Fruit fly (Drosophila melanogaster) whole organism, embryonic: Measurements from ENCODE around the gene Dora.

Source experiments
- Atf-2 ChIP-seq: fragments of 200-800 bp; sonication (Bioruptor generic); optimal IDR thresholded peaks from 2 replicates; lab custom pipeline; 2016; ENCODE audit warnings: missing biosample characterization, missing genetic modification characterization
- Atf6 ChIP-seq: fragments of 200-800 bp; sonication (Bioruptor generic); IDR thresholded peaks from 2 replicates; pipeline ENCODE4 v1.3.6; 2022; ENCODE audit warnings: missing biosample characterization, missing genetic modification characterization
- B-H1 ChIP-seq: fragments of 200-800 bp; sonication (Bioruptor generic); IDR thresholded peaks from 3 replicates; pipeline ENCODE4 v1.3.6; 2022; ENCODE audit warnings: missing biosample characterization, missing genetic modification characterization
- Blimp-1 ChIP-seq: fragments of 200-800 bp; sonication (Bioruptor generic); optimal IDR thresholded peaks from 3 replicates; lab custom pipeline; 2018; ENCODE audit warnings: missing biosample characterization, missing genetic modification characterization, mild to moderate bottlenecking, moderate library complexity, missing genetic modification reagents
- CG10321 ChIP-seq: fragments of 200-800 bp; sonication (Bioruptor generic); IDR thresholded peaks from 2 replicates; pipeline ENCODE4 v1.3.6; 2022; ENCODE audit warnings: missing biosample characterization, missing genetic modification characterization
- CG14014 ChIP-seq: fragments of 200-800 bp; sonication (Bioruptor generic); IDR thresholded peaks from 2 replicates; pipeline ENCODE4 v1.3.6; 2022; ENCODE audit warnings: missing biosample characterization, missing genetic modification characterization
- CG16779 ChIP-seq: fragments of 200-800 bp; sonication (Bioruptor generic); IDR thresholded peaks from 2 replicates; pipeline ENCODE4 v1.3.6; 2022; ENCODE audit warnings: missing biosample characterization, missing genetic modification characterization
- CG16813 ChIP-seq: fragments of 200-800 bp; sonication (Bioruptor generic); IDR thresholded peaks from 3 replicates; pipeline ENCODE4 v1.3.6; 2022; ENCODE audit warnings: missing biosample characterization, missing genetic modification characterization; ENCODE audit not compliant: partially characterized antibody
- CG17328 ChIP-seq: fragments of 200-800 bp; sonication (Bioruptor generic); IDR thresholded peaks from 2 replicates; pipeline ENCODE4 v1.3.6; 2022; ENCODE audit warnings: missing biosample characterization, missing genetic modification characterization
- CG17385 ChIP-seq: fragments of 200-800 bp; sonication (Bioruptor generic); optimal IDR thresholded peaks from 3 replicates; lab custom pipeline; 2018; ENCODE audit warnings: missing biosample characterization, mild to moderate bottlenecking, missing genetic modification characterization
- CG17912 ChIP-seq: fragments of 200-800 bp; sonication (Bioruptor generic); optimal IDR thresholded peaks from 2 replicates; lab custom pipeline; 2018; ENCODE audit warnings: missing biosample characterization, mild to moderate bottlenecking, missing genetic modification characterization
- CG18011 ChIP-seq: fragments of 200-800 bp; sonication (Bioruptor generic); optimal IDR thresholded peaks from 2 replicates; lab custom pipeline; 2017; ENCODE audit warnings: missing biosample characterization, missing genetic modification characterization, mild to moderate bottlenecking, moderate library complexity, missing genotype
- CG31365 ChIP-seq: fragments of 200-800 bp; sonication (Bioruptor generic); optimal IDR thresholded peaks from 2 replicates; lab custom pipeline; 2018; ENCODE audit warnings: missing biosample characterization, mild to moderate bottlenecking, missing genetic modification characterization
- CG33557 ChIP-seq: fragments of 200-800 bp; sonication (Bioruptor generic); optimal IDR thresholded peaks from 2 replicates; lab custom pipeline; 2019; ENCODE audit warnings: missing biosample characterization, mild to moderate bottlenecking, missing genetic modification characterization, moderate library complexity
- CG6765 ChIP-seq: fragments of 200-800 bp; sonication (Bioruptor generic); optimal IDR thresholded peaks from 3 replicates; lab custom pipeline; 2017; ENCODE audit warnings: missing biosample characterization, mild to moderate bottlenecking, missing genetic modification characterization
- CG6791 ChIP-seq: fragments of 200-800 bp; sonication (Bioruptor generic); IDR thresholded peaks from 3 replicates; pipeline ENCODE4 v1.3.6; 2022; ENCODE audit warnings: missing biosample characterization, missing genetic modification characterization; ENCODE audit not compliant: partially characterized antibody
- CG6813 ChIP-seq: fragments of 200-800 bp; sonication (Bioruptor generic); optimal IDR thresholded peaks from 2 replicates; lab custom pipeline; 2017; ENCODE audit warnings: missing biosample characterization, missing genetic modification characterization, mild to moderate bottlenecking, moderate library complexity, missing genetic modification reagents
- CG7987 ChIP-seq: fragments of 200-800 bp; sonication (Bioruptor generic); optimal IDR thresholded peaks from 2 replicates; lab custom pipeline; 2018; ENCODE audit warnings: missing biosample characterization, mild to moderate bottlenecking, missing genetic modification characterization, moderate library complexity
- CG8089 ChIP-seq: fragments of 200-800 bp; sonication (Bioruptor generic); optimal IDR thresholded peaks from 3 replicates; lab custom pipeline; 2016; ENCODE audit warnings: missing biosample characterization, missing genetic modification characterization
- Dfd ChIP-seq, 2 experiments: fragments of >200 bp; optimal IDR thresholded peaks; 2 replicates each; lab custom pipeline; 2017; ENCODE audit warnings: missing biosample characterization in 2 of 2, missing genetic modification characterization in 2 of 2
- Dip3 ChIP-seq: fragments of 200-800 bp; sonication (Bioruptor generic); optimal IDR thresholded peaks from 3 replicates; lab custom pipeline; 2016; ENCODE audit warnings: missing biosample characterization, missing genetic modification characterization
- Doc3 ChIP-seq: fragments of 200-800 bp; sonication (Bioruptor generic); IDR thresholded peaks from 3 replicates; pipeline ENCODE4 v1.3.6; 2022; ENCODE audit warnings: missing biosample characterization, missing genetic modification characterization; ENCODE audit not compliant: partially characterized antibody
- E2f2 ChIP-seq: fragments of 200-800 bp; sonication (Bioruptor generic); IDR thresholded peaks from 2 replicates; pipeline ENCODE4 v1.3.6; 2022; ENCODE audit warnings: missing biosample characterization, missing genetic modification characterization
- Kr ChIP-seq: fragments of 200-800 bp; sonication (Bioruptor generic); optimal IDR thresholded peaks from 2 replicates; lab custom pipeline; 2017; ENCODE audit warnings: missing biosample characterization, mild to moderate bottlenecking, missing genetic modification characterization
- Mrtf ChIP-seq: fragments of 200-800 bp; sonication (Bioruptor generic); IDR thresholded peaks from 3 replicates; pipeline ENCODE4 v1.3.6; 2022; ENCODE audit warnings: missing biosample characterization, missing genetic modification characterization
- Oaz ChIP-seq: fragments of 200-800 bp; sonication (Bioruptor generic); IDR thresholded peaks from 2 replicates; pipeline ENCODE4 v1.3.6; 2022; ENCODE audit warnings: missing biosample characterization, missing genetic modification characterization
- Pdp1 ChIP-seq, 2 experiments: fragments of 200-800 bp; sonication (Bioruptor generic); optimal IDR thresholded peaks; 3 replicates each; lab custom pipeline; 2016; ENCODE audit warnings: missing biosample characterization in 2 of 2, missing genetic modification characterization in 2 of 2, mild to moderate bottlenecking in 1 of 2, moderate library complexity in 1 of 2
- Spps ChIP-seq: fragments of 200-800 bp; sonication (Bioruptor generic); optimal IDR thresholded peaks from 2 replicates; lab custom pipeline; 2018; ENCODE audit warnings: missing biosample characterization, mild to moderate bottlenecking, missing genetic modification characterization
- Taf1 ChIP-seq: fragments of 200-800 bp; sonication (Bioruptor generic); IDR thresholded peaks from 2 replicates; pipeline ENCODE4 v1.3.6; 2022; ENCODE audit warnings: missing biosample characterization, missing genetic modification characterization
- ash1 ChIP-seq: fragments of 200-800 bp; sonication (Bioruptor generic); optimal IDR thresholded peaks from 2 replicates; lab custom pipeline; 2018; ENCODE audit warnings: missing biosample characterization, mild to moderate bottlenecking, missing genetic modification characterization
- chn ChIP-seq: fragments of 200-800 bp; sonication (Bioruptor generic); optimal IDR thresholded peaks from 2 replicates; lab custom pipeline; 2016; ENCODE audit warnings: missing biosample characterization, missing genetic modification characterization
- croc ChIP-seq: fragments of 200-800 bp; sonication (Bioruptor generic); conservative IDR thresholded peaks from 3 replicates; pipeline ENCODE4 v1.3.6; 2022; ENCODE audit warnings: missing biosample characterization, missing genetic modification characterization
- dati ChIP-seq: fragments of 200-800 bp; sonication (Bioruptor generic); IDR thresholded peaks from 2 replicates; pipeline ENCODE4 v1.3.6; 2022; ENCODE audit warnings: missing biosample characterization, missing genetic modification characterization
- fd96Cb ChIP-seq: fragments of 200-800 bp; sonication (Bioruptor generic); optimal IDR thresholded peaks from 2 replicates; lab custom pipeline; 2018; ENCODE audit warnings: missing biosample characterization, mild to moderate bottlenecking, missing genetic modification characterization, moderate library complexity
- jumu ChIP-seq: fragments of 200-800 bp; sonication (Bioruptor generic); optimal IDR thresholded peaks from 3 replicates; lab custom pipeline; 2016; ENCODE audit warnings: missing biosample characterization, missing genetic modification characterization
- lmd ChIP-seq: fragments of 200-800 bp; sonication (Bioruptor generic); IDR thresholded peaks from 2 replicates; pipeline ENCODE4 v1.3.6; 2022; ENCODE audit warnings: missing biosample characterization, missing genetic modification characterization
- lola ChIP-seq, 3 experiments: fragments of >200 bp in 2 of 3; fragments of 200-800 bp in 1 of 3; sonication (Bioruptor generic) in 1 of 3; optimal IDR thresholded peaks; 2 replicates each; lab custom pipeline; 2017 to 2019; ENCODE audit warnings: missing biosample characterization in 3 of 3, missing genetic modification characterization in 3 of 3, mild to moderate bottlenecking in 1 of 3, moderate library complexity in 1 of 3
- nerfin-1 ChIP-seq: fragments of 200-800 bp; sonication (Bioruptor generic); optimal IDR thresholded peaks from 3 replicates; lab custom pipeline; 2019; ENCODE audit warnings: missing biosample characterization, mild to moderate bottlenecking, missing genetic modification characterization, moderate library complexity
- onecut ChIP-seq: fragments of 200-800 bp; sonication (Bioruptor generic); IDR thresholded peaks from 2 replicates; pipeline ENCODE4 v1.3.6; 2022; ENCODE audit warnings: missing biosample characterization, missing genetic modification characterization
- otp ChIP-seq: fragments of 200-800 bp; sonication (Bioruptor generic); IDR thresholded peaks from 3 replicates; pipeline ENCODE4, ENCODE4 v1.3.6; 2022; ENCODE audit warnings: missing biosample characterization, missing genetic modification characterization
- pum ChIP-seq: fragments of 200-800 bp; sonication (Bioruptor generic); optimal IDR thresholded peaks from 2 replicates; lab custom pipeline; 2016; ENCODE audit warnings: missing biosample characterization, missing genetic modification characterization
- pzg ChIP-seq: fragments of 200-800 bp; sonication (Bioruptor generic); optimal IDR thresholded peaks from 3 replicates; lab custom pipeline; 2018; ENCODE audit warnings: missing biosample characterization, mild to moderate bottlenecking, missing genetic modification characterization, moderate library complexity
- tap ChIP-seq: fragments of 200-800 bp; optimal IDR thresholded peaks from 3 replicates; lab custom pipeline; 2019; ENCODE audit warnings: missing biosample characterization, mild to moderate bottlenecking, missing genetic modification characterization, moderate library complexity
- tgo ChIP-seq: fragments of 200-800 bp; sonication (Bioruptor generic); IDR thresholded peaks from 3 replicates; pipeline ENCODE4 v1.3.6; 2022; ENCODE audit warnings: missing biosample characterization, missing genetic modification characterization
- tna ChIP-seq: fragments of 200-800 bp; sonication (Bioruptor generic); IDR thresholded peaks from 2 replicates; pipeline ENCODE4 v1.3.6; 2022; ENCODE audit warnings: missing biosample characterization, missing genetic modification characterization; ENCODE audit not compliant: partially characterized antibody
- toy ChIP-seq: fragments of 200-800 bp; sonication (Bioruptor generic); IDR thresholded peaks from 2 replicates; pipeline ENCODE4 v1.3.6; 2022; ENCODE audit warnings: missing biosample characterization, missing genetic modification characterization
- wor ChIP-seq: fragments of 200-800 bp; sonication (Bioruptor generic); IDR thresholded peaks from 2 replicates; pipeline ENCODE4 v1.3.6; 2022; ENCODE audit warnings: missing biosample characterization, missing genetic modification characterization
- zen ChIP-seq: fragments of 200-800 bp; sonication (Bioruptor generic); optimal IDR thresholded peaks from 3 replicates; lab custom pipeline; 2018; ENCODE audit warnings: missing biosample characterization, mild to moderate bottlenecking, missing genetic modification characterization, moderate library complexity
- zfh2 ChIP-seq: fragments of 200-800 bp; sonication (Bioruptor generic); optimal IDR thresholded peaks from 2 replicates; lab custom pipeline; 2016; ENCODE audit warnings: missing biosample characterization, missing genetic modification characterization

Dora gene

dm6 chrX:18920642-18921355, 57.0 kb downstream of the Dora start (continued):
- TF ChIP-seq CG31365 (no peak), CG18011 (no peak), tna (no peak), Mrtf (GFP tag; lab: Robert Waterston, UW) (no peak), Atf-2 (GFP tag; lab: Kevin White, UChicago) (no peak), CG17912 (GFP tag; lab: Kevin White, UChicago) (no peak), E2f2 (GFP tag; lab: Robert Waterston, UW) (peak; percentile 24; the same call in 1 of the 2 replicates), lola (GFP tag; optimal IDR thresholded peaks at IDR 0.05; lab: Kevin White, UChicago) (peak in 1 of 3 experiments; percentile 64), Doc3 (GFP tag; lab: Robert Waterston, UW) (no peak), nerfin-1 (tag; lab: Kevin White, UChicago) (peak; percentile 23), Kr (no peak), pum (GFP tag; lab: Kevin White, UChicago) (peak; percentile 18), CG17385 (GFP tag; lab: Kevin White, UChicago) (peak; percentile 28), Blimp-1 (GFP tag; lab: Kevin White, UChicago) (peak; percentile 61), ash1 (no peak), pzg (no peak), B-H1 (GFP tag; lab: Robert Waterston, UW) (no peak), lmd (GFP tag; lab: Robert Waterston, UW) (peak; percentile 51), Pdp1 (GFP tag; optimal IDR thresholded peaks at IDR 0.05; lab: Kevin White, UChicago) (peak; percentile 34 to 35), chn (peak; percentile 22), Spps (tag; lab: Kevin White, UChicago) (no peak), CG14014 (no peak), otp (GFP tag; lab: Robert Waterston, UW) (no peak), CG6791 (GFP tag; lab: Robert Waterston, UW) (no peak), Dfd (GFP tag; optimal IDR thresholded peaks at IDR 0.05; lab: Kevin White, UChicago) (no peak), tap (tag; lab: Kevin White, UChicago) (no peak), tgo (GFP tag; lab: Robert Waterston, UW) (no peak), CG6765 (GFP tag; lab: Kevin White, UChicago) (no peak), CG6813 (GFP tag; lab: Kevin White, UChicago) (peak; percentile 36), CG17328 (GFP tag; lab: Robert Waterston, UW) (no peak; the same call in 1 of the 2 replicates), croc (GFP tag; lab: Robert Waterston, UW) (peak; percentile 26; the same call in 1 of the 3 replicates), CG16813 (GFP tag; lab: Robert Waterston, UW) (no peak), wor (GFP tag; lab: Robert Waterston, UW) (peak; percentile 28; the same call in 1 of the 2 replicates), CG10321 (GFP tag; lab: Robert Waterston, UW) (no peak), zen (no peak), Atf6 (GFP tag; lab: Robert Waterston, UW) (no peak; the same call in 1 of the 2 replicates), CG8089 (GFP tag; lab: Kevin White, UChicago) (peak; percentile 21), Dip3 (GFP tag; lab: Kevin White, UChicago) (no peak), Oaz (GFP tag; lab: Robert Waterston, UW) (no peak), CG33557 (GFP tag; lab: Kevin White, UChicago) (no peak), fd96Cb (tag; lab: Kevin White, UChicago) (peak; percentile 58), onecut (no peak), Taf1 (GFP tag; lab: Robert Waterston, UW) (no peak), dati (GFP tag; lab: Robert Waterston, UW) (no peak), jumu (peak; percentile 24), zfh2 (GFP tag; lab: Kevin White, UChicago) (no peak), CG16779 (GFP tag; lab: Robert Waterston, UW) (no peak), CG7987 (GFP tag; lab: Kevin White, UChicago) (no peak), toy (GFP tag; lab: Robert Waterston, UW) (no peak)
